Fruit fly (Drosophila melanogaster) whole organism, embryonic: ENCODE results near the gene CG34026.

ENCODE experiments used
- CG11247 ChIP-seq: fragments of 200-800 bp; sonication (Bioruptor generic); IDR thresholded peaks from 2 replicates; pipeline ENCODE4 v1.3.6; 2022; ENCODE audit warnings: missing biosample characterization, missing genetic modification characterization
- CG11696 ChIP-seq: fragments of 200-800 bp; sonication (Bioruptor generic); IDR thresholded peaks from 2 replicates; pipeline ENCODE4 v1.3.6; 2022; ENCODE audit warnings: missing biosample characterization, missing genetic modification characterization
- CG12219 ChIP-seq: fragments of 200-800 bp; sonication (Bioruptor generic); optimal IDR thresholded peaks from 3 replicates; lab custom pipeline; 2018; ENCODE audit warnings: missing biosample characterization, mild to moderate bottlenecking, missing genetic modification characterization
- CG15479 ChIP-seq: fragments of 200-800 bp; sonication (Bioruptor generic); optimal IDR thresholded peaks from 3 replicates; lab custom pipeline; 2019; ENCODE audit warnings: missing biosample characterization, mild to moderate bottlenecking, missing genetic modification characterization, moderate library complexity
- CG15696 ChIP-seq: fragments of 200-800 bp; sonication (Bioruptor generic); optimal IDR thresholded peaks from 2 replicates; lab custom pipeline; 2019; ENCODE audit warnings: missing biosample characterization, mild to moderate bottlenecking, missing genetic modification characterization, moderate library complexity
- CG17385 ChIP-seq: fragments of 200-800 bp; sonication (Bioruptor generic); optimal IDR thresholded peaks from 3 replicates; lab custom pipeline; 2018; ENCODE audit warnings: missing biosample characterization, mild to moderate bottlenecking, missing genetic modification characterization
- CG17612 ChIP-seq: fragments of 200-800 bp; sonication (Bioruptor generic); IDR thresholded peaks from 2 replicates; pipeline ENCODE4 v1.3.6; 2022; ENCODE audit warnings: missing biosample characterization, missing genetic modification characterization
- CG1832 ChIP-seq: fragments of 200-800 bp; sonication (Bioruptor generic); optimal IDR thresholded peaks from 2 replicates; lab custom pipeline; 2017; ENCODE audit warnings: missing biosample characterization, mild to moderate bottlenecking, missing genetic modification characterization, inconsistent platforms
- CG18764 ChIP-seq: fragments of 200-800 bp; sonication (Bioruptor generic); optimal IDR thresholded peaks from 3 replicates; lab custom pipeline; 2016; ENCODE audit warnings: missing biosample characterization, missing genetic modification characterization
- CG2678 ChIP-seq: fragments of 200-800 bp; sonication (Bioruptor generic); optimal IDR thresholded peaks from 3 replicates; lab custom pipeline; 2019; ENCODE audit warnings: missing biosample characterization, mild to moderate bottlenecking, missing genetic modification characterization, moderate library complexity
- CG3163 ChIP-seq: fragments of 200-800 bp; sonication (Bioruptor generic); optimal IDR thresholded peaks from 3 replicates; lab custom pipeline; 2016; ENCODE audit warnings: missing biosample characterization, missing genetic modification characterization
- CG32772 ChIP-seq: fragments of 200-800 bp; sonication (Bioruptor generic); IDR thresholded peaks from 2 replicates; pipeline ENCODE4 v1.3.6; 2022; ENCODE audit warnings: missing biosample characterization, missing genetic modification characterization
- CG3838 ChIP-seq: fragments of 200-800 bp; sonication (Bioruptor generic); optimal IDR thresholded peaks from 3 replicates; lab custom pipeline; 2016; ENCODE audit warnings: missing biosample characterization, missing genetic modification characterization
- CG5180 ChIP-seq: fragments of 200-800 bp; sonication (Bioruptor generic); optimal IDR thresholded peaks from 3 replicates; lab custom pipeline; 2017; ENCODE audit warnings: missing biosample characterization, missing genetic modification characterization, mild to moderate bottlenecking, moderate library complexity, missing genetic modification reagents
- CG6175 ChIP-seq: fragments of 200-800 bp; sonication (Bioruptor generic); IDR thresholded peaks from 3 replicates; pipeline ENCODE4 v1.3.6; 2022; ENCODE audit warnings: missing biosample characterization, missing genetic modification characterization
- CG8478 ChIP-seq: fragments of >200 bp; optimal IDR thresholded peaks from 2 replicates; lab custom pipeline; 2018
- CG9876 ChIP-seq: fragments of 200-800 bp; sonication (Bioruptor generic); optimal IDR thresholded peaks from 2 replicates; lab custom pipeline; 2016; ENCODE audit warnings: missing biosample characterization, missing genetic modification characterization
- Doc2 ChIP-seq: fragments of 200-800 bp; sonication (Bioruptor generic); IDR thresholded peaks from 2 replicates; pipeline ENCODE4 v1.3.6; 2022; ENCODE audit warnings: missing biosample characterization, missing genetic modification characterization
- Drgx ChIP-seq: fragments of 200-800 bp; sonication (Bioruptor generic); IDR thresholded peaks from 2 replicates; pipeline ENCODE4 v1.3.6; 2022; ENCODE audit warnings: missing biosample characterization, missing genetic modification characterization
- Gug ChIP-seq: fragments of 200-800 bp; sonication (Bioruptor generic); IDR thresholded peaks from 4 replicates; pipeline ENCODE4 v1.3.6; 2022; ENCODE audit warnings: missing biosample characterization, missing genetic modification characterization
- HLHmδ ChIP-seq: fragments of 200-800 bp; sonication (Bioruptor generic); optimal IDR thresholded peaks from 2 replicates; lab custom pipeline; 2018; ENCODE audit warnings: missing biosample characterization, mild to moderate bottlenecking, missing genetic modification characterization, moderate library complexity
- HmgD ChIP-seq: fragments of 200-800 bp; sonication (Bioruptor generic); optimal IDR thresholded peaks from 3 replicates; lab custom pipeline; 2016; ENCODE audit warnings: missing biosample characterization, missing genetic modification characterization
- Hsf ChIP-seq: fragments of 200-800 bp; sonication (Bioruptor generic); optimal IDR thresholded peaks from 3 replicates; lab custom pipeline; 2016; ENCODE audit warnings: missing biosample characterization, missing genetic modification characterization
- Med ChIP-seq: fragments of 200-800 bp; sonication (Bioruptor generic); peaks from one replicate; lab custom pipeline; 2016; ENCODE audit warnings: missing biosample characterization, missing genetic modification characterization, mild to moderate bottlenecking, inconsistent platforms, moderate library complexity
- NC2β ChIP-seq: fragments of 200-800 bp; sonication (Bioruptor generic); optimal IDR thresholded peaks from 2 replicates; lab custom pipeline; 2016; ENCODE audit warnings: missing biosample characterization, missing genetic modification characterization
- Side ChIP-seq: fragments of 200-800 bp; sonication (Bioruptor generic); optimal IDR thresholded peaks from 2 replicates; lab custom pipeline; 2016; ENCODE audit warnings: missing biosample characterization, missing genetic modification characterization
- Trl ChIP-seq, 3 experiments: fragments of >200 bp in 2 of 3; fragments of 200-800 bp in 1 of 3; sonication (Bioruptor generic) in 1 of 3; optimal IDR thresholded peaks; 2 replicates in 1 of 3; 3 replicates in 2 of 3; lab custom pipeline; 2016 to 2017; ENCODE audit warnings: missing biosample characterization in 1 of 3, missing genetic modification characterization in 1 of 3
- Xbp1 ChIP-seq: fragments of 200-800 bp; sonication (Bioruptor generic); optimal IDR thresholded peaks from 3 replicates; lab custom pipeline; 2016; ENCODE audit warnings: missing biosample characterization, mild to moderate bottlenecking, missing genetic modification characterization
- aop ChIP-seq: fragments of 200-800 bp; sonication (Bioruptor generic); IDR thresholded peaks from 2 replicates; pipeline ENCODE4 v1.3.6; 2022; ENCODE audit warnings: missing biosample characterization, missing genetic modification characterization
- bcd ChIP-seq: fragments of 200-800 bp; sonication (Bioruptor generic); optimal IDR thresholded peaks from 2 replicates; lab custom pipeline; 2017; ENCODE audit warnings: missing biosample characterization, mild to moderate bottlenecking, missing genetic modification characterization
- bsh ChIP-seq, 2 experiments: fragments of 200-800 bp; sonication (Bioruptor generic); optimal IDR thresholded peaks; 2 replicates each; lab custom pipeline; 2017 to 2018; ENCODE audit warnings: mild to moderate bottlenecking in 2 of 2, missing biosample characterization in 2 of 2, missing genetic modification characterization in 2 of 2, moderate library complexity in 1 of 2
- caup ChIP-seq: fragments of 200-800 bp; sonication (Bioruptor generic); optimal IDR thresholded peaks from 3 replicates; lab custom pipeline; 2017; ENCODE audit warnings: missing biosample characterization, mild to moderate bottlenecking, missing genetic modification characterization, moderate library complexity; ENCODE audit not compliant: severe bottlenecking
- corto ChIP-seq: fragments of 200-800 bp; sonication (Bioruptor generic); optimal IDR thresholded peaks from 2 replicates; lab custom pipeline; 2016; ENCODE audit warnings: missing biosample characterization, mild to moderate bottlenecking, missing genetic modification characterization, moderate library complexity
- fd64A ChIP-seq: fragments of 200-800 bp; sonication (Bioruptor generic); optimal IDR thresholded peaks from 3 replicates; lab custom pipeline; 2018; ENCODE audit warnings: missing biosample characterization, mild to moderate bottlenecking, missing genetic modification characterization
- ftz-f1 ChIP-seq: fragments of 200-800 bp; sonication (Bioruptor generic); optimal IDR thresholded peaks from 2 replicates; lab custom pipeline; 2016; ENCODE audit warnings: missing biosample characterization, missing genetic modification characterization
- gro ChIP-seq: fragments of 200-800 bp; sonication (Bioruptor generic); optimal IDR thresholded peaks from 2 replicates; lab custom pipeline; 2016; ENCODE audit warnings: missing biosample characterization, missing genetic modification characterization
- her ChIP-seq: fragments of 200-800 bp; sonication (Bioruptor generic); optimal IDR thresholded peaks from 2 replicates; lab custom pipeline; 2016; ENCODE audit warnings: missing biosample characterization, missing genetic modification characterization
- hth ChIP-seq: fragments of >200 bp; optimal IDR thresholded peaks from 2 replicates; lab custom pipeline; 2017; ENCODE audit warnings: inconsistent platforms
- lmd ChIP-seq: fragments of 200-800 bp; sonication (Bioruptor generic); IDR thresholded peaks from 2 replicates; pipeline ENCODE4 v1.3.6; 2022; ENCODE audit warnings: missing biosample characterization, missing genetic modification characterization
- luna ChIP-seq: fragments of 200-800 bp; sonication (Bioruptor generic); optimal IDR thresholded peaks from 2 replicates; lab custom pipeline; 2016; ENCODE audit warnings: missing biosample characterization, missing genetic modification characterization
- pfk ChIP-seq: fragments of 200-800 bp; sonication (Bioruptor generic); optimal IDR thresholded peaks from 2 replicates; lab custom pipeline; 2018; ENCODE audit warnings: missing biosample characterization, mild to moderate bottlenecking, missing genetic modification characterization, moderate library complexity
- pho ChIP-seq: fragments of 200-800 bp; sonication (Bioruptor generic); optimal IDR thresholded peaks from 2 replicates; lab custom pipeline; 2016; ENCODE audit warnings: missing biosample characterization, missing genetic modification characterization
- pzg ChIP-seq: fragments of 200-800 bp; sonication (Bioruptor generic); optimal IDR thresholded peaks from 3 replicates; lab custom pipeline; 2018; ENCODE audit warnings: missing biosample characterization, mild to moderate bottlenecking, missing genetic modification characterization, moderate library complexity
- ro ChIP-seq: fragments of 200-800 bp; sonication (Bioruptor generic); IDR thresholded peaks from 2 replicates; pipeline ENCODE4 v1.3.6; 2022; ENCODE audit warnings: missing biosample characterization, missing genetic modification characterization
- salm ChIP-seq: fragments of 200-800 bp; sonication (Bioruptor generic); optimal IDR thresholded peaks from 2 replicates; lab custom pipeline; 2018; ENCODE audit warnings: missing biosample characterization, mild to moderate bottlenecking, missing genetic modification characterization
- slp2 ChIP-seq: fragments of 200-800 bp; sonication (Bioruptor generic); optimal IDR thresholded peaks from 2 replicates; lab custom pipeline; 2016; ENCODE audit warnings: missing biosample characterization, missing genetic modification characterization
- sqz ChIP-seq: fragments of 200-800 bp; sonication (Bioruptor generic); optimal IDR thresholded peaks from 3 replicates; lab custom pipeline; 2018; ENCODE audit warnings: missing biosample characterization, mild to moderate bottlenecking, missing genetic modification characterization
- sug ChIP-seq: fragments of 200-800 bp; optimal IDR thresholded peaks from 2 replicates; lab custom pipeline; 2019; ENCODE audit warnings: missing biosample characterization, mild to moderate bottlenecking, missing genetic modification characterization, moderate library complexity
- tll ChIP-seq, 2 experiments: fragments of 200-800 bp in 1 of 2; fragments of >200 bp in 1 of 2; sonication (Bioruptor generic) in 1 of 2; optimal IDR thresholded peaks; 2 replicates each; lab custom pipeline; 2017 to 2019; ENCODE audit warnings: missing biosample characterization in 2 of 2, missing genetic modification characterization in 2 of 2, mild to moderate bottlenecking in 1 of 2, moderate library complexity in 1 of 2
- vfl ChIP-seq: fragments of 200-800 bp; sonication (Bioruptor generic); optimal IDR thresholded peaks from 2 replicates; lab custom pipeline; 2016; ENCODE audit warnings: missing biosample characterization, missing genetic modification characterization
- vvl ChIP-seq: fragments of 200-800 bp; sonication (Bioruptor generic); IDR thresholded peaks from 2 replicates; pipeline ENCODE4 v1.3.6; 2022; ENCODE audit warnings: missing biosample characterization, missing genetic modification characterization
- yki ChIP-seq: fragments of >200 bp; optimal IDR thresholded peaks from 3 replicates; lab custom pipeline; 2018
- zf30C ChIP-seq: fragments of 200-800 bp; sonication (Bioruptor generic); optimal IDR thresholded peaks from 3 replicates; lab custom pipeline; 2018; ENCODE audit warnings: missing biosample characterization, mild to moderate bottlenecking, missing genetic modification characterization

The CG34026 gene

DNA sequence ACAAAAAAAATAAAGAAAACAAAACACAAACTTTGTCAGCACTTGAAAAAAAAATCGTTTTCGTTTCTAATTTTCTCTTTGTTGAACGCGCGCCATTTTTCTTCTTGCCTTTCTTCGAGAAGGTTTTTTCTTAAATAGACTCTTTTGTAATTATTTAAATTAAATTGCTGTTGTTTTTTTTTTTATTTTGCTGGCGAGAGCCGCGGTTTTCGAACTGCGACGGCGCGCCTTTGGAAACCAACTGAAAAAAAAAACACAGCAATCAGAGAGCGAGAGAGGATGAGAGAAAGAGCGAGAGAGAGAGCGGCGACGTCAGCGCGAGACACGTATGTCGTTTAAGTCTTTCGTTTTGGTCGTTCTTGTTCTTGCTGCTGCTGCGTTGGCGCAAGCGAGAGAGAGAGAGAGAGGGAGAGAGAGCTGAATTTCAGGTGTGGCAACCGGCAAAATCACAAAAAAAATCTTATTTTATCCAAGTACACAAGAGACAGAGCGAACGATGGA lies 37.6 kb upstream of the CG34026 start (continued):
- TF ChIP-seq salm (tag; lab: Kevin White, UChicago) (no peak), vfl (GFP tag; lab: Kevin White, UChicago) (peak; percentile 2), hth (lab: Kevin White, UChicago) (no peak), CG11696 (no peak), CG11247 (GFP tag; lab: Robert Waterston, UW) (peak; percentile 80), CG3838 (GFP tag; lab: Kevin White, UChicago) (no peak), HmgD (GFP tag; lab: Kevin White, UChicago) (no peak), HLHmδ (no peak), pfk (peak; percentile 63), vvl (0 out of 2 replicates have a peak, but pooled peaks have one; percentile 39), Xbp1 (GFP tag; lab: Kevin White, UChicago) (peak; percentile 44), CG15696 (tag; lab: Kevin White, UChicago) (no peak), NC2β (no peak), Drgx (GFP tag; lab: Robert Waterston, UW) (peak; percentile 41; the same call in 1 of the 2 replicates), aop (GFP tag; lab: Robert Waterston, UW) (no peak), CG5180 (peak; percentile 18), zf30C (GFP tag; lab: Kevin White, UChicago) (peak; percentile 36), CG6175 (GFP tag; lab: Robert Waterston, UW) (no peak), CG17385 (GFP tag; lab: Kevin White, UChicago) (peak; percentile 81), CG1832 (peak; percentile 77), Side (GFP tag; lab: Kevin White, UChicago) (no peak), corto (GFP tag; lab: Kevin White, UChicago) (peak; percentile 17), CG17612 (GFP tag; lab: Robert Waterston, UW) (no peak), pzg (no peak), CG12219 (GFP tag; lab: Kevin White, UChicago) (no peak), pho (GFP tag; lab: Kevin White, UChicago) (no peak), luna (GFP tag; lab: Kevin White, UChicago) (no peak), Med (GFP tag; lab: Kevin White, UChicago) (peak; percentile 47), yki (lab: Kevin White, UChicago) (peak; percentile 59), bsh (GFP tag; optimal IDR thresholded peaks at IDR 0.05; lab: Kevin White, UChicago) (peak in 1 of 2 experiments; percentile 53), sug (no peak), CG32772 (GFP tag; lab: Robert Waterston, UW) (peak; percentile 48), caup (no peak), Trl (optimal IDR thresholded peaks at IDR 0.05; lab: Kevin White, UChicago) (peak; percentile 80 to 82), Trl (GFP tag; optimal IDR thresholded peaks at IDR 0.05; lab: Kevin White, UChicago) (no peak)

DNA sequence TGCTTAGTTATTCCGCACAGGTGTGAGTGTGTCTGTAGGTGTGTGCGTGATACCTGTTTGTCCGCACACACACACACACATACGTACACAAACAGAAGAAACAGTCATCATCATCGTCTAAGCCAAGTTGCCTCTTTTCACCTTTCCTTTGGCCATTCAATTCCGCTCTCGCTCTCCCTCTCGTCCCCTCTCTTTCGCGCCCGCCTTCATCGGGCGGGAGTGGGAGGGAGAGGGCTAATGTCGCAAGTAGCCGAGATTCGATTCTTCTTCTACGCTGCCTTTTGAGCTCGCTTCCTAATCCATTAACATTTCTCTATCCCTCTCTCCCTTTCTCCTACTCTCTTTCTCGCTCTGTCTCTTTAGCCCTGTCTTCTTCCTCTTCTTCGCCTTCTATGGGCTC lies 36.5 kb upstream of the CG34026 start:
- TF ChIP-seq Hsf, result no peak
- no peak for TF ChIP-seq fd64A (GFP tag; lab: Kevin White, UChicago)
- no peak for TF ChIP-seq pfk
- TF ChIP-seq CG3163 (GFP tag; lab: Kevin White, UChicago), result no peak
- no peak for TF ChIP-seq lmd
- TF ChIP-seq her (GFP tag; lab: Kevin White, UChicago), result no peak
- no peak for TF ChIP-seq ro (GFP tag; lab: Robert Waterston, UW)
- no peak for TF ChIP-seq CG2678 (tag; lab: Kevin White, UChicago)
- peak; percentile 53 to 94 for TF ChIP-seq tll (GFP tag; optimal IDR thresholded peaks at IDR 0.05; lab: Kevin White, UChicago)
- TF ChIP-seq Doc2, result no peak
- TF ChIP-seq CG9876 (GFP tag; lab: Kevin White, UChicago), result no peak
- no peak for TF ChIP-seq ftz-f1
- TF ChIP-seq bcd (GFP tag; lab: Kevin White, UChicago), result no peak
- TF ChIP-seq yki (lab: Kevin White, UChicago), result peak; percentile 46
- TF ChIP-seq slp2 (GFP tag; lab: Kevin White, UChicago), result no peak
- no peak for TF ChIP-seq CG18764 (GFP tag; lab: Kevin White, UChicago)
- TF ChIP-seq CG15479, result peak; percentile 94
- peak; percentile 85 for TF ChIP-seq CG8478 (lab: Kevin White, UChicago)
- peak; percentile 12 for TF ChIP-seq sqz (GFP tag; lab: Kevin White, UChicago)
- TF ChIP-seq Gug, result no peak
- TF ChIP-seq gro (GFP tag; lab: Kevin White, UChicago), result no peak
